Fruit fly (Drosophila melanogaster) whole organism, embryonic: ENCODE measurements around the gene CG14840.

Experiments
- CG10267 ChIP-seq: fragments of 200-800 bp; sonication (Bioruptor generic); optimal IDR thresholded peaks from 2 replicates; lab custom pipeline; 2018; ENCODE audit warnings: missing biosample characterization, mild to moderate bottlenecking, missing genetic modification characterization, moderate library complexity
- CG10321 ChIP-seq: fragments of 200-800 bp; sonication (Bioruptor generic); IDR thresholded peaks from 2 replicates; pipeline ENCODE4 v1.3.6; 2022; ENCODE audit warnings: missing biosample characterization, missing genetic modification characterization
- CG11695 ChIP-seq: fragments of 200-800 bp; sonication (Bioruptor generic); IDR thresholded peaks from 3 replicates; pipeline ENCODE4 v1.3.6; 2022; ENCODE audit warnings: missing biosample characterization, missing genetic modification characterization
- CG12219 ChIP-seq: fragments of 200-800 bp; sonication (Bioruptor generic); optimal IDR thresholded peaks from 3 replicates; lab custom pipeline; 2018; ENCODE audit warnings: missing biosample characterization, mild to moderate bottlenecking, missing genetic modification characterization
- CG17359 ChIP-seq: fragments of 200-800 bp; sonication (Bioruptor generic); optimal IDR thresholded peaks from 3 replicates; lab custom pipeline; 2018; ENCODE audit warnings: missing biosample characterization, mild to moderate bottlenecking, missing genetic modification characterization, moderate library complexity
- CG17612 ChIP-seq: fragments of 200-800 bp; sonication (Bioruptor generic); IDR thresholded peaks from 2 replicates; pipeline ENCODE4 v1.3.6; 2022; ENCODE audit warnings: missing biosample characterization, missing genetic modification characterization
- CG2712 ChIP-seq: fragments of 200-800 bp; optimal IDR thresholded peaks from 3 replicates; lab custom pipeline; 2019; ENCODE audit warnings: missing biosample characterization, mild to moderate bottlenecking, missing genetic modification characterization, moderate library complexity
- CG31224 ChIP-seq: fragments of 200-800 bp; sonication (Bioruptor generic); IDR thresholded peaks from 2 replicates; pipeline ENCODE4 v1.3.6; 2022; ENCODE audit warnings: missing biosample characterization, missing genetic modification characterization
- CG33557 ChIP-seq: fragments of 200-800 bp; sonication (Bioruptor generic); optimal IDR thresholded peaks from 2 replicates; lab custom pipeline; 2019; ENCODE audit warnings: missing biosample characterization, mild to moderate bottlenecking, missing genetic modification characterization, moderate library complexity
- CG34376 ChIP-seq: fragments of 200-800 bp; sonication (Bioruptor generic); optimal IDR thresholded peaks from 2 replicates; lab custom pipeline; 2018; ENCODE audit warnings: missing biosample characterization, mild to moderate bottlenecking, missing genetic modification characterization
- CG34422 ChIP-seq: fragments of 200-800 bp; sonication (Bioruptor generic); IDR thresholded peaks from 3 replicates; pipeline ENCODE4 v1.3.6; 2022; ENCODE audit warnings: missing biosample characterization, missing genetic modification characterization
- CG4707 ChIP-seq: fragments of 200-800 bp; sonication (Bioruptor generic); optimal IDR thresholded peaks from 2 replicates; lab custom pipeline; 2018; ENCODE audit warnings: missing biosample characterization, mild to moderate bottlenecking, missing genetic modification characterization, moderate library complexity
- CG6689 ChIP-seq: fragments of 200-800 bp; sonication (Bioruptor generic); IDR thresholded peaks from 2 replicates; pipeline ENCODE4 v1.3.6; 2022; ENCODE audit warnings: missing biosample characterization, missing genetic modification characterization
- CG6813 ChIP-seq: fragments of 200-800 bp; sonication (Bioruptor generic); optimal IDR thresholded peaks from 2 replicates; lab custom pipeline; 2017; ENCODE audit warnings: missing biosample characterization, missing genetic modification characterization, mild to moderate bottlenecking, moderate library complexity, missing genetic modification reagents
- CG8290 ChIP-seq, 3 experiments: fragments of 200-800 bp; sonication (Bioruptor generic); optimal IDR thresholded peaks; 2 replicates each; lab custom pipeline; 2016 to 2019; ENCODE audit warnings: missing biosample characterization in 3 of 3, missing genetic modification characterization in 3 of 3, mild to moderate bottlenecking in 2 of 3, moderate library complexity in 1 of 3
- CG9609 ChIP-seq: fragments of 200-800 bp; sonication (Bioruptor generic); optimal IDR thresholded peaks from 3 replicates; lab custom pipeline; 2016; ENCODE audit warnings: missing biosample characterization, missing genetic modification characterization
- CHES-1-like ChIP-seq: fragments of 200-800 bp; sonication (Bioruptor generic); optimal IDR thresholded peaks from 2 replicates; lab custom pipeline; 2016; ENCODE audit warnings: missing biosample characterization, missing genetic modification characterization
- CoRest ChIP-seq: fragments of 200-800 bp; sonication (Bioruptor generic); optimal IDR thresholded peaks from 3 replicates; lab custom pipeline; 2018; ENCODE audit warnings: missing biosample characterization, mild to moderate bottlenecking, missing genetic modification characterization, moderate library complexity
- Dref ChIP-seq: fragments of 200-800 bp; sonication (Bioruptor generic); IDR thresholded peaks from 2 replicates; pipeline ENCODE4 v1.3.6; 2022; ENCODE audit warnings: missing biosample characterization, missing genetic modification characterization
- HLH4C ChIP-seq: fragments of 200-800 bp; sonication (Bioruptor generic); IDR thresholded peaks from 3 replicates; pipeline ENCODE4 v1.3.6; 2022; ENCODE audit warnings: missing biosample characterization, missing genetic modification characterization; ENCODE audit not compliant: partially characterized antibody
- Hand ChIP-seq: fragments of 200-800 bp; sonication (Bioruptor generic); optimal IDR thresholded peaks from 2 replicates; lab custom pipeline; 2017; ENCODE audit warnings: mild to moderate bottlenecking, missing biosample characterization, missing genetic modification reagents, missing genetic modification characterization
- HmgZ ChIP-seq: fragments of 200-800 bp; sonication (Bioruptor generic); optimal IDR thresholded peaks from 2 replicates; lab custom pipeline; 2018; ENCODE audit warnings: missing biosample characterization, mild to moderate bottlenecking, missing genetic modification characterization
- Hsf ChIP-seq: fragments of 200-800 bp; sonication (Bioruptor generic); optimal IDR thresholded peaks from 3 replicates; lab custom pipeline; 2016; ENCODE audit warnings: missing biosample characterization, missing genetic modification characterization
- MTF-1 ChIP-seq: fragments of 200-800 bp; sonication (Bioruptor generic); optimal IDR thresholded peaks from 2 replicates; lab custom pipeline; 2018; ENCODE audit warnings: missing biosample characterization, mild to moderate bottlenecking, missing genetic modification characterization, borderline replicate concordance
- NK7.1 ChIP-seq: fragments of 200-800 bp; sonication (Bioruptor generic); optimal IDR thresholded peaks from 3 replicates; lab custom pipeline; 2016; ENCODE audit warnings: missing biosample characterization, missing genetic modification characterization
- Opbp ChIP-seq: fragments of 200-800 bp; sonication (Bioruptor generic); IDR thresholded peaks from 3 replicates; pipeline ENCODE4 v1.3.6; 2022; ENCODE audit warnings: missing biosample characterization, missing genetic modification characterization; ENCODE audit not compliant: partially characterized antibody
- Optix ChIP-seq: fragments of 200-800 bp; sonication (Bioruptor generic); IDR thresholded peaks from 3 replicates; pipeline ENCODE4 v1.3.6; 2022; ENCODE audit warnings: missing biosample characterization, missing genetic modification characterization
- Spps ChIP-seq: fragments of 200-800 bp; sonication (Bioruptor generic); optimal IDR thresholded peaks from 2 replicates; lab custom pipeline; 2018; ENCODE audit warnings: missing biosample characterization, mild to moderate bottlenecking, missing genetic modification characterization
- Xrp1 ChIP-seq: fragments of 200-800 bp; sonication (Bioruptor generic); IDR thresholded peaks from 2 replicates; pipeline ENCODE4 v1.3.6; 2022; ENCODE audit warnings: missing biosample characterization, missing genetic modification characterization
- bowl ChIP-seq: fragments of 200-800 bp; sonication (Bioruptor generic); IDR thresholded peaks from 2 replicates; pipeline ENCODE4 v1.3.6; 2022; ENCODE audit warnings: missing biosample characterization, missing genetic modification characterization
- chif ChIP-seq, 2 experiments: fragments of 200-800 bp; sonication (Bioruptor generic); optimal IDR thresholded peaks; 3 replicates each; lab custom pipeline; 2016; ENCODE audit warnings: missing biosample characterization in 2 of 2, missing genetic modification characterization in 2 of 2
- chm ChIP-seq: fragments of 200-800 bp; sonication (Bioruptor generic); IDR thresholded peaks from 2 replicates; pipeline ENCODE4 v1.3.6; 2022; ENCODE audit warnings: missing biosample characterization, missing genetic modification characterization
- ci ChIP-seq: fragments of 200-800 bp; sonication (Bioruptor generic); IDR thresholded peaks from 3 replicates; pipeline ENCODE4 v1.3.6; 2022; ENCODE audit warnings: missing biosample characterization, missing genetic modification characterization
- dimm ChIP-seq: fragments of 200-800 bp; sonication (Bioruptor generic); IDR thresholded peaks from 2 replicates; pipeline ENCODE4 v1.3.6; 2022; ENCODE audit warnings: missing biosample characterization, missing genetic modification characterization
- ftz-f1 ChIP-seq: fragments of 200-800 bp; sonication (Bioruptor generic); optimal IDR thresholded peaks from 2 replicates; lab custom pipeline; 2016; ENCODE audit warnings: missing biosample characterization, missing genetic modification characterization
- fu2 ChIP-seq: fragments of 200-800 bp; sonication (Bioruptor generic); optimal IDR thresholded peaks from 2 replicates; lab custom pipeline; 2016; ENCODE audit warnings: missing biosample characterization, missing genetic modification characterization
- gcm2 ChIP-seq: fragments of 200-800 bp; sonication (Bioruptor generic); optimal IDR thresholded peaks from 2 replicates; lab custom pipeline; 2016; ENCODE audit warnings: missing biosample characterization, missing genetic modification characterization
- grn ChIP-seq: fragments of 200-800 bp; sonication (Bioruptor generic); optimal IDR thresholded peaks from 3 replicates; lab custom pipeline; 2017; ENCODE audit warnings: missing biosample characterization, missing genetic modification characterization
- hbn ChIP-seq: fragments of 200-800 bp; sonication (Bioruptor generic); IDR thresholded peaks from 2 replicates; pipeline ENCODE4 v1.3.6; 2022; ENCODE audit warnings: missing biosample characterization, missing genetic modification characterization; ENCODE audit not compliant: partially characterized antibody
- insv ChIP-seq, 2 experiments: fragments of 200-800 bp; sonication (Bioruptor generic); optimal IDR thresholded peaks; 3 replicates each; lab custom pipeline; 2016 to 2018; ENCODE audit warnings: missing biosample characterization in 2 of 2, missing genetic modification characterization in 2 of 2
- jigr1 ChIP-seq: fragments of 200-800 bp; sonication (Bioruptor generic); IDR thresholded peaks from 3 replicates; pipeline ENCODE4 v1.3.6; 2022; ENCODE audit warnings: missing biosample characterization, missing genetic modification characterization
- odd ChIP-seq: fragments of 200-800 bp; sonication (Bioruptor generic); optimal IDR thresholded peaks from 2 replicates; lab custom pipeline; 2017; ENCODE audit warnings: missing biosample characterization, mild to moderate bottlenecking, missing genetic modification characterization
- pros ChIP-seq: fragments of 200-800 bp; sonication (Bioruptor generic); optimal IDR thresholded peaks from 3 replicates; lab custom pipeline; 2019; ENCODE audit warnings: missing biosample characterization, mild to moderate bottlenecking, missing genetic modification characterization, moderate library complexity
- scrt ChIP-seq: fragments of 200-800 bp; sonication (Bioruptor generic); optimal IDR thresholded peaks from 2 replicates; lab custom pipeline; 2018; ENCODE audit warnings: missing biosample characterization, mild to moderate bottlenecking, missing genetic modification characterization, moderate library complexity
- sens-2 ChIP-seq: fragments of 200-800 bp; sonication (Bioruptor generic); IDR thresholded peaks from 2 replicates; pipeline ENCODE4 v1.3.6; 2022; ENCODE audit warnings: missing biosample characterization, missing genetic modification characterization
- sisA ChIP-seq: fragments of 200-800 bp; sonication (Bioruptor generic); IDR thresholded peaks from 2 replicates; pipeline ENCODE4 v1.3.6; 2022; ENCODE audit warnings: missing biosample characterization, missing genetic modification characterization
- tin ChIP-seq: fragments of 200-800 bp; sonication (Bioruptor generic); optimal IDR thresholded peaks from 3 replicates; lab custom pipeline; 2016; ENCODE audit warnings: missing biosample characterization, missing genetic modification characterization
- tx ChIP-seq: fragments of 200-800 bp; sonication (Bioruptor generic); optimal IDR thresholded peaks from 2 replicates; lab custom pipeline; 2016; ENCODE audit warnings: missing biosample characterization, missing genetic modification characterization
- yki ChIP-seq: fragments of >200 bp; optimal IDR thresholded peaks from 3 replicates; lab custom pipeline; 2018
- zf30C ChIP-seq: fragments of 200-800 bp; sonication (Bioruptor generic); optimal IDR thresholded peaks from 3 replicates; lab custom pipeline; 2018; ENCODE audit warnings: missing biosample characterization, mild to moderate bottlenecking, missing genetic modification characterization

The CG14840 gene

dm6 chr3R:14307972-14308673, 47.1 kb upstream of the CG14840 start (continued):
- no peak for TF ChIP-seq CG31224
- no peak for TF ChIP-seq jigr1
- no peak for TF ChIP-seq yki (lab: Kevin White, UChicago)
- no peak; the same call in 2 of the 3 replicates for TF ChIP-seq CG34422
- TF ChIP-seq ftz-f1, result peak; percentile 95
- peak; percentile 8 for TF ChIP-seq CHES-1-like (GFP tag; lab: Kevin White, UChicago)
- peak; percentile 90 for TF ChIP-seq grn (GFP tag; lab: Kevin White, UChicago)
- TF ChIP-seq MTF-1, result no peak
- peak; percentile 23 for TF ChIP-seq Dref (GFP tag; lab: Robert Waterston, UW)
- TF ChIP-seq CG11695 (GFP tag; lab: Robert Waterston, UW), result no peak
- peak; percentile 45 for TF ChIP-seq CG17612 (GFP tag; lab: Robert Waterston, UW)
- TF ChIP-seq chif (GFP tag; optimal IDR thresholded peaks at IDR 0.05; lab: Kevin White, UChicago), result no peak
- TF ChIP-seq scrt (GFP tag; lab: Kevin White, UChicago), result peak; percentile 70
- TF ChIP-seq CG2712 (tag; lab: Kevin White, UChicago), result no peak
- TF ChIP-seq CG6689 (GFP tag; lab: Robert Waterston, UW), result no peak
- TF ChIP-seq fu2 (GFP tag; lab: Kevin White, UChicago), result no peak
- peak; percentile 36; the same call in 1 of the 3 replicates for TF ChIP-seq ci (GFP tag; lab: Robert Waterston, UW)
- no peak for TF ChIP-seq Spps
- TF ChIP-seq hbn (GFP tag; lab: Robert Waterston, UW), result no peak
- 0 out of 2 replicates have a peak, but pooled peaks have one; percentile 15 for TF ChIP-seq chm
- TF ChIP-seq bowl (GFP tag; lab: Robert Waterston, UW), result no peak
- TF ChIP-seq CG33557, result no peak
- no peak for TF ChIP-seq sisA (GFP tag; lab: Robert Waterston, UW)
- TF ChIP-seq odd (GFP tag; lab: Kevin White, UChicago), result no peak
- no peak for TF ChIP-seq CG9609 (GFP tag; lab: Kevin White, UChicago)
- TF ChIP-seq Optix (GFP tag; lab: Robert Waterston, UW), result no peak
- TF ChIP-seq Opbp, result no peak; the same call in 2 of the 3 replicates
- no peak for TF ChIP-seq zf30C (GFP tag; lab: Kevin White, UChicago)
- TF ChIP-seq CG10321 (GFP tag; lab: Robert Waterston, UW), result peak; percentile 88
- TF ChIP-seq CG4707, result no peak
- no peak for TF ChIP-seq CG6813 (GFP tag; lab: Kevin White, UChicago)
- TF ChIP-seq Hand, result no peak
- TF ChIP-seq CG10267 (tag; lab: Kevin White, UChicago), result no peak
- no peak for TF ChIP-seq gcm2 (GFP tag; lab: Kevin White, UChicago)
- TF ChIP-seq CoRest, result peak; percentile 31
- TF ChIP-seq HLH4C, result 0 out of 3 replicates have a peak, but pooled peaks have one; percentile 25
- no peak for TF ChIP-seq Xrp1 (GFP tag; lab: Robert Waterston, UW)
- peak in 1 of 2 experiments; percentile 82 for TF ChIP-seq insv (GFP tag; optimal IDR thresholded peaks at IDR 0.05; lab: Kevin White, UChicago)
- TF ChIP-seq tx (GFP tag; lab: Kevin White, UChicago), result no peak
- TF ChIP-seq CG34376 (GFP tag; lab: Kevin White, UChicago), result peak; percentile 12
- peak; percentile 67 for TF ChIP-seq pros (GFP tag; lab: Kevin White, UChicago)
- peak; percentile 56 for TF ChIP-seq HmgZ (tag; lab: Kevin White, UChicago)
- no peak for TF ChIP-seq tin (GFP tag; lab: Kevin White, UChicago)
- no peak for TF ChIP-seq dimm (GFP tag; lab: Robert Waterston, UW)
- TF ChIP-seq Hsf (GFP tag; lab: Kevin White, UChicago), result no peak
- peak; percentile 74 for TF ChIP-seq CG8290 (GFP tag; optimal IDR thresholded peaks at IDR 0.05; lab: Kevin White, UChicago)
- TF ChIP-seq CG8290 (tag; optimal IDR thresholded peaks at IDR 0.05; lab: Kevin White, UChicago), result peak; percentile 81 to 87
- no peak for TF ChIP-seq CG12219 (GFP tag; lab: Kevin White, UChicago)
- TF ChIP-seq sens-2 (GFP tag; lab: Robert Waterston, UW), result no peak
- TF ChIP-seq CG17359 (tag; lab: Kevin White, UChicago), result no peak
- TF ChIP-seq NK7.1 (GFP tag; lab: Kevin White, UChicago), result peak; percentile 27
